Fruit fly (Drosophila melanogaster) whole organism, embryonic: ENCODE data around the gene CG11836.
A peak's percentile ranks its signal among the peaks of the same experiment; 100 is the strongest.

ENCODE experiments used
- CG10979 ChIP-seq: fragments of 200-800 bp; sonication (Bioruptor generic); optimal IDR thresholded peaks from 2 replicates; lab custom pipeline; 2018; ENCODE audit warnings: missing biosample characterization, mild to moderate bottlenecking, missing genetic modification characterization, moderate library complexity
- CG11695 ChIP-seq: fragments of 200-800 bp; sonication (Bioruptor generic); IDR thresholded peaks from 3 replicates; pipeline ENCODE4 v1.3.6; 2022; ENCODE audit warnings: missing biosample characterization, missing genetic modification characterization
- CG11723 ChIP-seq: fragments of 200-800 bp; sonication (Bioruptor generic); optimal IDR thresholded peaks from 2 replicates; lab custom pipeline; 2017; ENCODE audit warnings: missing biosample characterization, mild to moderate bottlenecking, missing genetic modification characterization
- CG12104 ChIP-seq: fragments of 200-800 bp; sonication (Bioruptor generic); optimal IDR thresholded peaks from 3 replicates; lab custom pipeline; 2016; ENCODE audit warnings: missing biosample characterization, missing genetic modification characterization
- CG12236 ChIP-seq: fragments of 200-800 bp; sonication (Bioruptor generic); optimal IDR thresholded peaks from 2 replicates; lab custom pipeline; 2016; ENCODE audit warnings: missing biosample characterization, missing genetic modification characterization
- CG13287 ChIP-seq: fragments of 200-800 bp; sonication (Bioruptor generic); IDR thresholded peaks from 2 replicates; pipeline ENCODE4 v1.3.6; 2022; ENCODE audit warnings: missing biosample characterization, missing genetic modification characterization; ENCODE audit not compliant: partially characterized antibody
- CG13624 ChIP-seq: fragments of 200-800 bp; sonication (Bioruptor generic); optimal IDR thresholded peaks from 2 replicates; lab custom pipeline; 2016; ENCODE audit warnings: missing biosample characterization, missing genetic modification characterization
- CG14965 ChIP-seq: fragments of 200-800 bp; sonication (Bioruptor generic); optimal IDR thresholded peaks from 2 replicates; lab custom pipeline; 2016; ENCODE audit warnings: missing biosample characterization, missing genetic modification characterization, borderline replicate concordance
- CG16813 ChIP-seq: fragments of 200-800 bp; sonication (Bioruptor generic); IDR thresholded peaks from 3 replicates; pipeline ENCODE4 v1.3.6; 2022; ENCODE audit warnings: missing biosample characterization, missing genetic modification characterization; ENCODE audit not compliant: partially characterized antibody
- CG2116 ChIP-seq: fragments of 200-800 bp; sonication (Bioruptor generic); optimal IDR thresholded peaks from 3 replicates; lab custom pipeline; 2018; ENCODE audit warnings: missing biosample characterization, mild to moderate bottlenecking, missing genetic modification characterization
- CG30020 ChIP-seq: fragments of 200-800 bp; optimal IDR thresholded peaks from 2 replicates; lab custom pipeline; 2019; ENCODE audit warnings: missing biosample characterization, mild to moderate bottlenecking, missing genetic modification characterization, moderate library complexity
- CG8290 ChIP-seq, 3 experiments: fragments of 200-800 bp; sonication (Bioruptor generic); optimal IDR thresholded peaks; 2 replicates each; lab custom pipeline; 2016 to 2019; ENCODE audit warnings: missing biosample characterization in 3 of 3, missing genetic modification characterization in 3 of 3, mild to moderate bottlenecking in 2 of 3, moderate library complexity in 1 of 3
- CHES-1-like ChIP-seq: fragments of 200-800 bp; sonication (Bioruptor generic); optimal IDR thresholded peaks from 2 replicates; lab custom pipeline; 2016; ENCODE audit warnings: missing biosample characterization, missing genetic modification characterization
- CTCF ChIP-seq: fragments of 200-800 bp; sonication (Bioruptor generic); optimal IDR thresholded peaks from 2 replicates; lab custom pipeline; 2017; ENCODE audit warnings: missing biosample characterization, mild to moderate bottlenecking, missing genetic modification characterization, moderate library complexity
- Dip3 ChIP-seq: fragments of 200-800 bp; sonication (Bioruptor generic); optimal IDR thresholded peaks from 3 replicates; lab custom pipeline; 2016; ENCODE audit warnings: missing biosample characterization, missing genetic modification characterization
- Ets65A ChIP-seq: fragments of 200-800 bp; sonication (Bioruptor generic); peaks from one replicate; lab custom pipeline; 2016; ENCODE audit warnings: missing biosample characterization, missing genetic modification characterization
- Hmr ChIP-seq: fragments of 200-800 bp; sonication (Bioruptor generic); optimal IDR thresholded peaks from 3 replicates; lab custom pipeline; 2017; ENCODE audit warnings: mild to moderate bottlenecking, missing biosample characterization, missing genetic modification reagents, missing genetic modification characterization
- Med ChIP-seq: fragments of 200-800 bp; sonication (Bioruptor generic); peaks from one replicate; lab custom pipeline; 2016; ENCODE audit warnings: missing biosample characterization, missing genetic modification characterization, mild to moderate bottlenecking, inconsistent platforms, moderate library complexity
- crp ChIP-seq, 2 experiments: fragments of 200-800 bp; sonication (Bioruptor generic); optimal IDR thresholded peaks; 2 replicates in 1 of 2; 3 replicates in 1 of 2; lab custom pipeline; 2017; ENCODE audit warnings: missing biosample characterization in 2 of 2, missing genetic modification characterization in 2 of 2, mild to moderate bottlenecking in 1 of 2, moderate library complexity in 1 of 2
- danr ChIP-seq: fragments of 200-800 bp; sonication (Bioruptor generic); IDR thresholded peaks from 2 replicates; pipeline ENCODE4 v1.3.6; 2022; ENCODE audit warnings: missing biosample characterization, missing genetic modification characterization
- eve ChIP-seq, 2 experiments: fragments of >200 bp; optimal IDR thresholded peaks; 2 replicates each; lab custom pipeline; 2017; ENCODE audit warnings: missing biosample characterization in 2 of 2, missing genetic modification characterization in 2 of 2
- hkb ChIP-seq, 2 experiments: fragments of 200-800 bp in 1 of 2; fragments of >200 bp in 1 of 2; sonication (Bioruptor generic) in 1 of 2; IDR thresholded peaks in 1 of 2; optimal IDR thresholded peaks in 1 of 2; 2 replicates each; pipeline versions ENCODE4 v1.3.6 to Lab custom; 2017 to 2022; ENCODE audit warnings: missing biosample characterization in 1 of 2, missing genetic modification characterization in 1 of 2
- hth ChIP-seq: fragments of >200 bp; optimal IDR thresholded peaks from 2 replicates; lab custom pipeline; 2017; ENCODE audit warnings: inconsistent platforms
- kah ChIP-seq: fragments of 200-800 bp; sonication (Bioruptor generic); optimal IDR thresholded peaks from 2 replicates; lab custom pipeline; 2018; ENCODE audit warnings: missing biosample characterization, mild to moderate bottlenecking, missing genetic modification characterization
- nerfin-1 ChIP-seq: fragments of 200-800 bp; sonication (Bioruptor generic); optimal IDR thresholded peaks from 3 replicates; lab custom pipeline; 2019; ENCODE audit warnings: missing biosample characterization, mild to moderate bottlenecking, missing genetic modification characterization, moderate library complexity
- pfk ChIP-seq: fragments of 200-800 bp; sonication (Bioruptor generic); optimal IDR thresholded peaks from 2 replicates; lab custom pipeline; 2018; ENCODE audit warnings: missing biosample characterization, mild to moderate bottlenecking, missing genetic modification characterization, moderate library complexity
- tgo ChIP-seq: fragments of 200-800 bp; sonication (Bioruptor generic); IDR thresholded peaks from 3 replicates; pipeline ENCODE4 v1.3.6; 2022; ENCODE audit warnings: missing biosample characterization, missing genetic modification characterization

The CG11836 gene

DNA sequence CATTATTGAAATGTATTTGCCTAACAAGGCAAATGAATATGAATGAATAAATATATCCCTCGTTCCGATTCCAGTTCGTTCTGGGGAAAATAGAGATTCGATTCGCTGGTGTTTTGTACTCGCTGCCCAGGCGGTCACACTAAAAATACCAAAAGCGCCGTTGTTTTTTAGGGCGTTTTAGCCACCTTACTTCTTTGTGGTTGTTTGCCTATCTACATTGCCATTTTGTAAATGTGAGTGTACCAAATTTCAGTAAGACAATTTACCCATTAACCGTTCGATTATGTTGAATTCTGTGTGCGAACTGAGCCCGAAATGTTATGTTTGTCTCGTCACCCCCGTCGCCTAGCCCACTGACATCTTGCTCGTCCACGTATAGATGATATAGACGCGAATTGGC lies 26.6 kb downstream of the CG11836 start, which contains the start of the genes CG33095 and CG33096 (continued):
- TF ChIP-seq CG13287 (GFP tag; lab: Robert Waterston, UW): peak; percentile 28; the same call in 1 of the 2 replicates
- 0 out of 3 replicates have a peak, but pooled peaks have one; percentile 10 for TF ChIP-seq CG11695
- TF ChIP-seq CG8290 (GFP tag; optimal IDR thresholded peaks at IDR 0.05; lab: Kevin White, UChicago): peak; percentile 75
- TF ChIP-seq CG8290 (tag; optimal IDR thresholded peaks at IDR 0.05; lab: Kevin White, UChicago): peak in 1 of 2 experiments; percentile 2
- TF ChIP-seq nerfin-1 (tag; lab: Kevin White, UChicago): no peak
- TF ChIP-seq CG30020 (tag; lab: Kevin White, UChicago): peak; percentile 83
- TF ChIP-seq hkb (optimal IDR thresholded peaks at IDR 0.05; lab: Kevin White, UChicago): peak; percentile 31
- TF ChIP-seq hkb (GFP tag; IDR thresholded peaks at IDR 0.05; lab: Robert Waterston, UW): no peak
- no peak for TF ChIP-seq CG12104 (GFP tag; lab: Kevin White, UChicago)
- TF ChIP-seq pfk (GFP tag; lab: Kevin White, UChicago): peak; percentile 69
- peak; percentile 8 for TF ChIP-seq CG2116 (GFP tag; lab: Kevin White, UChicago)
- peak; percentile 77 for TF ChIP-seq Med (GFP tag; lab: Kevin White, UChicago)

DNA sequence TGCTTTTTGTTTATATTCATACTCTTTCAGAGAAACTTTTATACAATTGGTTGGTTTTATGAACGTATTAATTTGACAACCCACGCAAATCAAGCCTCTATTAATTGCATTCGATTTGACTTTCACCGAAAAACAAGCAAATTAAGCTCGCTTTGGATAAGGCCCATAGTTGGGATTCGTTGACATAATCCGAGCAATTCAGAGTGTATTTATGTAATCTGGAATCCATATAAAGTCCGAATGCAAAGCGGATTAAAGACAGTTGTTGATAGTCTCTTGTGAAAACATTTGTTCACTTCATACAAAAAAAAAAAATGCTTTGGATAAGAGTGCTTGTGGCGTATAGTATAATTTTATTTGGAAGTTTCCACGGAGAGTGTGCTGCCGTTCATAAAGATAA lies 31.3 kb downstream of the CG11836 start, which contains the start of gene CG45095:
CG45095 (plus strand) TSS at position 301 of the 400 bp plus-strand sequence.
- TF ChIP-seq CG13624 (GFP tag; lab: Kevin White, UChicago) (no peak), CG12236 (no peak), CG16813 (GFP tag; lab: Robert Waterston, UW) (no peak)
- TF ChIP-seq, all 482 proteins: peak for 0

- no peak for TF ChIP-seq tgo (GFP tag; lab: Robert Waterston, UW)
- TF ChIP-seq CHES-1-like: no peak
- no peak for TF ChIP-seq Hmr (GFP tag; lab: Kevin White, UChicago)
- TF ChIP-seq danr (GFP tag; lab: Robert Waterston, UW): no peak
- TF ChIP-seq hth (lab: Kevin White, UChicago): no peak
- no peak for TF ChIP-seq kah (GFP tag; lab: Kevin White, UChicago)
These were observed 38.0 kb downstream of the CG11836 start, which contains the start of gene CG34027 for dm6 chr3R:25108932-25109331. TSS of gene CG34027 (minus strand) at chr3R:25109032.

dm6 chr3R:25112466-25112939 lies 41.6 kb downstream of the CG11836 start, which contains the start of gene Nepl16:
TSS of gene Nepl16 (minus strand) at chr3R:25112516.
- TF ChIP-seq CG14965 (GFP tag; lab: Kevin White, UChicago): peak; percentile 88
- TF ChIP-seq Dip3 (GFP tag; lab: Kevin White, UChicago): no peak
- TF ChIP-seq CG10979 (tag; lab: Kevin White, UChicago): peak; percentile 96
- peak in 1 of 2 experiments; percentile 51 for TF ChIP-seq eve (GFP tag; optimal IDR thresholded peaks at IDR 0.05; lab: Kevin White, UChicago)
- peak; percentile 88 for TF ChIP-seq CTCF
- TF ChIP-seq CG11723: no peak
- TF ChIP-seq Ets65A: peak; percentile 0
- no peak for TF ChIP-seq crp (GFP tag; optimal IDR thresholded peaks at IDR 0.05; lab: Kevin White, UChicago)
- TF ChIP-seq, all 482 proteins: peak for 5
